1 fruit fly cellular context compared by ENCODE assay signal in genomic region chrX:20505897-20506296, dm6.
TF ChIP-seq lines count a peak whose summit lies in the region.

No protein-coding gene starts in this region.

TF ChIP-seq in whole organism, embryonic, 481 proteins besides CTCF, POLR2A, EP300 and RAD21 (continued from another document):
- TF ChIP-seq Mad (GFP tag; optimal IDR thresholded peaks at IDR 0.05; lab: Kevin White, UChicago) = no peak
- TF ChIP-seq Xrp1 (GFP tag; IDR thresholded peaks at IDR 0.05; lab: Robert Waterston, UW) = peak; percentile 70
- TF ChIP-seq fd96Cb (tag; optimal IDR thresholded peaks at IDR 0.05; lab: Kevin White, UChicago) = peak; percentile 18
- TF ChIP-seq fd64A (GFP tag; optimal IDR thresholded peaks at IDR 0.05; lab: Kevin White, UChicago) = no peak
- TF ChIP-seq Adf1 (GFP tag; IDR thresholded peaks at IDR 0.05; lab: Robert Waterston, UW) = no peak
- TF ChIP-seq BEAF-32 (GFP tag; optimal IDR thresholded peaks at IDR 0.05; lab: Kevin White, UChicago) = no peak
- TF ChIP-seq CG12769 (tag; optimal IDR thresholded peaks at IDR 0.05; lab: Kevin White, UChicago) = no peak
- TF ChIP-seq ara (GFP tag; IDR thresholded peaks at IDR 0.05; lab: Robert Waterston, UW) = 0 out of 2 replicates have a peak, but pooled peaks have one; percentile 38
- peak; percentile 69 for TF ChIP-seq Asciz (GFP tag; optimal IDR thresholded peaks at IDR 0.05; lab: Kevin White, UChicago)
- TF ChIP-seq CG30403 (GFP tag; optimal IDR thresholded peaks at IDR 0.05; lab: Kevin White, UChicago) = no peak
- TF ChIP-seq danr (GFP tag; IDR thresholded peaks at IDR 0.05; lab: Robert Waterston, UW) = no peak
- no peak for TF ChIP-seq croc (GFP tag; conservative IDR thresholded peaks at IDR 0.05; lab: Robert Waterston, UW)
- TF ChIP-seq gsb-n (tag; optimal IDR thresholded peaks at IDR 0.05; lab: Kevin White, UChicago) = peak; percentile 22
- no peak for TF ChIP-seq salm (tag; optimal IDR thresholded peaks at IDR 0.05; lab: Kevin White, UChicago)
- TF ChIP-seq BtbVII (GFP tag; optimal IDR thresholded peaks at IDR 0.05; lab: Kevin White, UChicago) = no peak
- TF ChIP-seq CG33213 (GFP tag; optimal IDR thresholded peaks at IDR 0.05; lab: Kevin White, UChicago) = peak; percentile 11
- no peak for TF ChIP-seq lbe (GFP tag; optimal IDR thresholded peaks at IDR 0.05; lab: Kevin White, UChicago)
- TF ChIP-seq tio (GFP tag; optimal IDR thresholded peaks at IDR 0.05; lab: Kevin White, UChicago) = peak; percentile 21
- TF ChIP-seq CG12236 (GFP tag; optimal IDR thresholded peaks at IDR 0.05; lab: Kevin White, UChicago) = peak; percentile 32
- no peak for TF ChIP-seq TFAM (GFP tag; optimal IDR thresholded peaks at IDR 0.05; lab: Kevin White, UChicago)
- TF ChIP-seq Dip2 (GFP tag; IDR thresholded peaks at IDR 0.05; lab: Robert Waterston, UW) = no peak
- no peak for TF ChIP-seq schlank (tag; optimal IDR thresholded peaks at IDR 0.05; lab: Kevin White, UChicago)
- no peak for TF ChIP-seq exex (tag; optimal IDR thresholded peaks at IDR 0.05; lab: Kevin White, UChicago)
- no peak for TF ChIP-seq tap (tag; optimal IDR thresholded peaks at IDR 0.05; lab: Kevin White, UChicago)
- no peak for TF ChIP-seq emc (GFP tag; optimal IDR thresholded peaks at IDR 0.05; lab: Kevin White, UChicago)
- TF ChIP-seq CG8388 (GFP tag; optimal IDR thresholded peaks at IDR 0.05; lab: Kevin White, UChicago) = no peak
- TF ChIP-seq vfl (GFP tag; optimal IDR thresholded peaks at IDR 0.05; lab: Kevin White, UChicago) = no peak
- no peak for TF ChIP-seq Myb (GFP tag; optimal IDR thresholded peaks at IDR 0.05; lab: Kevin White, UChicago)
- TF ChIP-seq E2f2 (GFP tag; IDR thresholded peaks at IDR 0.05; lab: Robert Waterston, UW) = peak; percentile 19; the same call in 1 of the 2 replicates
- no peak for TF ChIP-seq CG34376 (GFP tag; optimal IDR thresholded peaks at IDR 0.05; lab: Kevin White, UChicago)
- TF ChIP-seq ranshi (GFP tag; IDR thresholded peaks at IDR 0.05; lab: Robert Waterston, UW) = no peak; the same call in 1 of the 2 replicates
- TF ChIP-seq dmrt99B (tag; optimal IDR thresholded peaks at IDR 0.05; lab: Kevin White, UChicago) = peak; percentile 60
- no peak for TF ChIP-seq Dll (GFP tag; IDR thresholded peaks at IDR 0.05; lab: Robert Waterston, UW; ENCODE audit: partially characterized antibody)
- no peak for TF ChIP-seq mirr (GFP tag; optimal IDR thresholded peaks at IDR 0.05; lab: Kevin White, UChicago)
- no peak for TF ChIP-seq CG14860 (GFP tag; IDR thresholded peaks at IDR 0.05; lab: Robert Waterston, UW; ENCODE audit: partially characterized antibody)
- TF ChIP-seq jumu (GFP tag; optimal IDR thresholded peaks at IDR 0.05; lab: Kevin White, UChicago) = no peak
- TF ChIP-seq CG10267 (tag; optimal IDR thresholded peaks at IDR 0.05; lab: Kevin White, UChicago) = no peak
- TF ChIP-seq CG13123 (GFP tag; optimal IDR thresholded peaks at IDR 0.05; lab: Kevin White, UChicago) = peak; percentile 49
- no peak for TF ChIP-seq sug (tag; optimal IDR thresholded peaks at IDR 0.05; lab: Kevin White, UChicago)
- TF ChIP-seq Jarid2 (GFP tag; optimal IDR thresholded peaks at IDR 0.05; lab: Kevin White, UChicago) = peak; percentile 11
- TF ChIP-seq fd3F (GFP tag; optimal IDR thresholded peaks at IDR 0.05; lab: Kevin White, UChicago) = no peak
- no peak for TF ChIP-seq CG10431 (GFP tag; optimal IDR thresholded peaks at IDR 0.05; lab: Kevin White, UChicago)
- TF ChIP-seq org-1 (GFP tag; optimal IDR thresholded peaks at IDR 0.05; lab: Kevin White, UChicago) = no peak
- no peak for TF ChIP-seq CG8359 (GFP tag; optimal IDR thresholded peaks at IDR 0.05; lab: Kevin White, UChicago; ENCODE audit: borderline replicate concordance)
- no peak for TF ChIP-seq CG10321 (GFP tag; IDR thresholded peaks at IDR 0.05; lab: Robert Waterston, UW)
- no peak for TF ChIP-seq zen (tag; optimal IDR thresholded peaks at IDR 0.05; lab: Kevin White, UChicago)
- peak; percentile 39 for TF ChIP-seq CG12071 (GFP tag; optimal IDR thresholded peaks at IDR 0.05; lab: Kevin White, UChicago)
- TF ChIP-seq gcm (GFP tag; optimal IDR thresholded peaks at IDR 0.05; lab: Kevin White, UChicago) = no peak
- TF ChIP-seq CG17802 (tag; optimal IDR thresholded peaks at IDR 0.05; lab: Kevin White, UChicago) = no peak
- TF ChIP-seq fru (optimal IDR thresholded peaks at IDR 0.05; lab: Kevin White, UChicago) = no peak
- no peak for TF ChIP-seq ato (GFP tag; IDR thresholded peaks at IDR 0.05; lab: Robert Waterston, UW; ENCODE audit: partially characterized antibody)
- no peak for TF ChIP-seq dati (GFP tag; IDR thresholded peaks at IDR 0.05; lab: Robert Waterston, UW)
- TF ChIP-seq dpn (GFP tag; optimal IDR thresholded peaks at IDR 0.05; lab: Kevin White, UChicago) = no peak
- TF ChIP-seq CG10366 (GFP tag; IDR thresholded peaks at IDR 0.05; lab: Robert Waterston, UW) = no peak
- no peak for TF ChIP-seq Xbp1 (GFP tag; optimal IDR thresholded peaks at IDR 0.05; lab: Kevin White, UChicago)
- TF ChIP-seq hth (optimal IDR thresholded peaks at IDR 0.05; lab: Kevin White, UChicago) = no peak
- TF ChIP-seq so (GFP tag; IDR thresholded peaks at IDR 0.05; lab: Robert Waterston, UW) = no peak
- TF ChIP-seq Ada2b (GFP tag; IDR thresholded peaks at IDR 0.05; lab: Robert Waterston, UW) = peak; percentile 37; the same call in 1 of the 2 replicates
- peak; percentile 50; the same call in 1 of the 2 replicates for TF ChIP-seq Atf6 (GFP tag; IDR thresholded peaks at IDR 0.05; lab: Robert Waterston, UW)
- no peak for TF ChIP-seq CG4730 (GFP tag; IDR thresholded peaks at IDR 0.05; lab: Robert Waterston, UW)
- TF ChIP-seq CG17568 (GFP tag; optimal IDR thresholded peaks at IDR 0.05; lab: Kevin White, UChicago) = no peak
- no peak for TF ChIP-seq pho (GFP tag; optimal IDR thresholded peaks at IDR 0.05; lab: Kevin White, UChicago)
- TF ChIP-seq Dad (GFP tag; optimal IDR thresholded peaks at IDR 0.05; lab: Kevin White, UChicago) = no peak
- TF ChIP-seq luna (GFP tag; optimal IDR thresholded peaks at IDR 0.05; lab: Kevin White, UChicago) = no peak
- TF ChIP-seq bbx (GFP tag; IDR thresholded peaks at IDR 0.05; lab: Robert Waterston, UW; ENCODE audit: partially characterized antibody) = no peak
- TF ChIP-seq Hr3 (GFP tag; optimal IDR thresholded peaks at IDR 0.05; lab: Kevin White, UChicago) = no peak
- TF ChIP-seq Oli (tag; optimal IDR thresholded peaks at IDR 0.05; lab: Kevin White, UChicago) = peak; percentile 12
- TF ChIP-seq Pdp1 (GFP tag; optimal IDR thresholded peaks at IDR 0.05; lab: Kevin White, UChicago) = peak in 1 of 2 experiments; percentile 5
- peak; percentile 53 for TF ChIP-seq CG11504 (tag; optimal IDR thresholded peaks at IDR 0.05; lab: Kevin White, UChicago)
- no peak for TF ChIP-seq CG12155 (GFP tag; optimal IDR thresholded peaks at IDR 0.05; lab: Kevin White, UChicago)
- no peak for TF ChIP-seq Hand (GFP tag; optimal IDR thresholded peaks at IDR 0.05; lab: Kevin White, UChicago)
- no peak for TF ChIP-seq D19A (tag; optimal IDR thresholded peaks at IDR 0.05; lab: Kevin White, UChicago)
- no peak for TF ChIP-seq Neu2 (GFP tag; optimal IDR thresholded peaks at IDR 0.05; lab: Kevin White, UChicago; ENCODE audit: borderline replicate concordance)
- TF ChIP-seq CG4424 (GFP tag; optimal IDR thresholded peaks at IDR 0.05; lab: Kevin White, UChicago) = peak; percentile 29
- TF ChIP-seq Optix (GFP tag; IDR thresholded peaks at IDR 0.05; lab: Robert Waterston, UW) = no peak
- TF ChIP-seq Doc3 (GFP tag; IDR thresholded peaks at IDR 0.05; lab: Robert Waterston, UW; ENCODE audit: partially characterized antibody) = no peak
- no peak for TF ChIP-seq ro (GFP tag; IDR thresholded peaks at IDR 0.05; lab: Robert Waterston, UW)
- peak; percentile 50 for TF ChIP-seq Blimp-1 (GFP tag; optimal IDR thresholded peaks at IDR 0.05; lab: Kevin White, UChicago)
- no peak for TF ChIP-seq trh (GFP tag; optimal IDR thresholded peaks at IDR 0.05; lab: Kevin White, UChicago)
- no peak for TF ChIP-seq sens-2 (GFP tag; IDR thresholded peaks at IDR 0.05; lab: Robert Waterston, UW)
- no peak for TF ChIP-seq mam (GFP tag; optimal IDR thresholded peaks at IDR 0.05; lab: Kevin White, UChicago)
- TF ChIP-seq CG9876 (GFP tag; optimal IDR thresholded peaks at IDR 0.05; lab: Kevin White, UChicago) = no peak
- no peak for TF ChIP-seq crol (GFP tag; IDR thresholded peaks at IDR 0.05; lab: Robert Waterston, UW)
- peak; percentile 30; the same call in 1 of the 3 replicates for TF ChIP-seq CG3726 (GFP tag; IDR thresholded peaks at IDR 0.05; lab: Robert Waterston, UW)
- peak; percentile 15 for TF ChIP-seq CG12104 (GFP tag; optimal IDR thresholded peaks at IDR 0.05; lab: Kevin White, UChicago)
- TF ChIP-seq CG12219 (GFP tag; optimal IDR thresholded peaks at IDR 0.05; lab: Kevin White, UChicago) = no peak
- TF ChIP-seq CG7987 (GFP tag; optimal IDR thresholded peaks at IDR 0.05; lab: Kevin White, UChicago) = no peak
- no peak for TF ChIP-seq CG6765 (GFP tag; optimal IDR thresholded peaks at IDR 0.05; lab: Kevin White, UChicago)
- TF ChIP-seq Hr51 (GFP tag; optimal IDR thresholded peaks at IDR 0.05; lab: Kevin White, UChicago) = peak in 1 of 2 experiments; percentile 24
- no peak for TF ChIP-seq Aef1 (GFP tag; IDR thresholded peaks at IDR 0.05; lab: Robert Waterston, UW)
- no peak for TF ChIP-seq CG13894 (tag; optimal IDR thresholded peaks at IDR 0.05; lab: Kevin White, UChicago)
- no peak for TF ChIP-seq z (GFP tag; IDR thresholded peaks at IDR 0.05; lab: Robert Waterston, UW)
